Worm (Caenorhabditis elegans): ENCODE data around the gene snu-66.

DNA sequence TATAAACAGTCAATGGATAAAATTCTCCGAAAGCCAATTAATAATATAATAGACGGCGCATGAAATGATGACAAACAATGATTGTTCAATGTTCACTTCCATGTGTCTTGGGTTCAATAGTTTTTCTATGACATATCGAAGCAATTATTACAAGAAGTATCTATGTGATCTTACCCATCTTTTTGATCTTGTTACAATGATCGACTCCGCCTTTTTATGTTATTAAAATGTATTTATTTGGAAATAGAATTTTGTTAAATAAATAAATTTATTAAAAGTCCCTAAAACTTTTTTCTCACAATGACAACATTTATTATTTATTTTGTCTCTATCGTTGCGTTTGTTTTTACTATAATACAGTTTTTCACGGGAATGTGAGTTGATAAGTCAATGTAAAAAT is 45.6 kb downstream of the snu-66 start, which contains the start of gene swt-2:
- TF ChIP-seq him-1 (tag; optimal IDR thresholded peaks at IDR 0.05) (no peak), dao-5 (tag; optimal IDR thresholded peaks at IDR 0.05) (no peak)

Measured in whole organism, L4/young adult.